Fruit fly (Drosophila melanogaster) whole organism, embryonic: ENCODE measurements around the gene CG18598.

Source experiments
- BEAF-32 ChIP-seq: fragments of 200-800 bp; sonication (Bioruptor generic); optimal IDR thresholded peaks from 3 replicates; lab custom pipeline; 2017; ENCODE audit warnings: missing biosample characterization, missing genetic modification characterization, mild to moderate bottlenecking, moderate library complexity, missing genetic modification reagents
- CG10366 ChIP-seq: fragments of 200-800 bp; sonication (Bioruptor generic); IDR thresholded peaks from 2 replicates; pipeline ENCODE4 v1.3.6; 2022; ENCODE audit warnings: missing biosample characterization, missing genetic modification characterization
- CG10959 ChIP-seq: fragments of 200-800 bp; sonication (Bioruptor generic); IDR thresholded peaks from 2 replicates; pipeline ENCODE4 v1.3.6; 2022; ENCODE audit warnings: missing biosample characterization, missing genetic modification characterization
- CG11723 ChIP-seq: fragments of 200-800 bp; sonication (Bioruptor generic); optimal IDR thresholded peaks from 2 replicates; lab custom pipeline; 2017; ENCODE audit warnings: missing biosample characterization, mild to moderate bottlenecking, missing genetic modification characterization
- CG12071 ChIP-seq: fragments of 200-800 bp; sonication (Bioruptor generic); optimal IDR thresholded peaks from 3 replicates; lab custom pipeline; 2018; ENCODE audit warnings: missing biosample characterization, mild to moderate bottlenecking, missing genetic modification characterization
- CG12219 ChIP-seq: fragments of 200-800 bp; sonication (Bioruptor generic); optimal IDR thresholded peaks from 3 replicates; lab custom pipeline; 2018; ENCODE audit warnings: missing biosample characterization, mild to moderate bottlenecking, missing genetic modification characterization
- CG12659 ChIP-seq: fragments of 200-800 bp; sonication (Bioruptor generic); optimal IDR thresholded peaks from 3 replicates; lab custom pipeline; 2017; ENCODE audit warnings: mild to moderate bottlenecking, missing biosample characterization, missing genetic modification reagents, missing genetic modification characterization
- CG17829 ChIP-seq: fragments of 200-800 bp; optimal IDR thresholded peaks from 2 replicates; lab custom pipeline; 2019; ENCODE audit warnings: missing biosample characterization, mild to moderate bottlenecking, missing genetic modification characterization, moderate library complexity
- CG17912 ChIP-seq: fragments of 200-800 bp; sonication (Bioruptor generic); optimal IDR thresholded peaks from 2 replicates; lab custom pipeline; 2018; ENCODE audit warnings: missing biosample characterization, mild to moderate bottlenecking, missing genetic modification characterization
- CG1792 ChIP-seq: fragments of 200-800 bp; sonication (Bioruptor generic); optimal IDR thresholded peaks from 2 replicates; lab custom pipeline; 2016; ENCODE audit warnings: missing biosample characterization, missing genetic modification characterization
- CG2202 ChIP-seq: fragments of 200-800 bp; sonication (Bioruptor generic); optimal IDR thresholded peaks from 2 replicates; lab custom pipeline; 2018; ENCODE audit warnings: missing biosample characterization, mild to moderate bottlenecking, missing genetic modification characterization
- CG2678 ChIP-seq: fragments of 200-800 bp; sonication (Bioruptor generic); optimal IDR thresholded peaks from 3 replicates; lab custom pipeline; 2019; ENCODE audit warnings: missing biosample characterization, mild to moderate bottlenecking, missing genetic modification characterization, moderate library complexity
- CG2712 ChIP-seq: fragments of 200-800 bp; optimal IDR thresholded peaks from 3 replicates; lab custom pipeline; 2019; ENCODE audit warnings: missing biosample characterization, mild to moderate bottlenecking, missing genetic modification characterization, moderate library complexity
- CG31388 ChIP-seq: fragments of 200-800 bp; sonication (Bioruptor generic); optimal IDR thresholded peaks from 2 replicates; lab custom pipeline; 2016; ENCODE audit warnings: missing biosample characterization, missing genetic modification characterization
- CG33557 ChIP-seq: fragments of 200-800 bp; sonication (Bioruptor generic); optimal IDR thresholded peaks from 2 replicates; lab custom pipeline; 2019; ENCODE audit warnings: missing biosample characterization, mild to moderate bottlenecking, missing genetic modification characterization, moderate library complexity
- CG6272 ChIP-seq: fragments of 200-800 bp; sonication (Bioruptor generic); IDR thresholded peaks from 2 replicates; pipeline ENCODE4 v1.3.6; 2022; ENCODE audit warnings: missing biosample characterization, missing genetic modification characterization
- CG6854 ChIP-seq: fragments of 200-800 bp; sonication (Bioruptor generic); optimal IDR thresholded peaks from 3 replicates; lab custom pipeline; 2017; ENCODE audit warnings: missing biosample characterization, mild to moderate bottlenecking, missing genetic modification characterization
- CG7556 ChIP-seq: fragments of 200-800 bp; sonication (Bioruptor generic); optimal IDR thresholded peaks from 2 replicates; lab custom pipeline; 2017; ENCODE audit warnings: missing biosample characterization, mild to moderate bottlenecking, missing genetic modification characterization
- CG7928 ChIP-seq: fragments of 200-800 bp; sonication (Bioruptor generic); optimal IDR thresholded peaks from 2 replicates; lab custom pipeline; 2017; ENCODE audit warnings: missing biosample characterization, mild to moderate bottlenecking, missing genetic modification characterization
- CG8924 ChIP-seq: fragments of 200-800 bp; optimal IDR thresholded peaks from 3 replicates; lab custom pipeline; 2019; ENCODE audit warnings: missing biosample characterization, mild to moderate bottlenecking, missing genetic modification characterization, moderate library complexity
- Chrac-16 ChIP-seq: fragments of 200-800 bp; sonication (Bioruptor generic); optimal IDR thresholded peaks from 3 replicates; lab custom pipeline; 2016; ENCODE audit warnings: missing biosample characterization, missing genetic modification characterization
- Dll ChIP-seq: fragments of 200-800 bp; sonication (Bioruptor generic); IDR thresholded peaks from 4 replicates; pipeline ENCODE4 v1.3.6; 2022; ENCODE audit warnings: missing biosample characterization, missing genetic modification characterization; ENCODE audit not compliant: partially characterized antibody
- Dref ChIP-seq: fragments of 200-800 bp; sonication (Bioruptor generic); IDR thresholded peaks from 2 replicates; pipeline ENCODE4 v1.3.6; 2022; ENCODE audit warnings: missing biosample characterization, missing genetic modification characterization
- Ets65A ChIP-seq: fragments of 200-800 bp; sonication (Bioruptor generic); peaks from one replicate; lab custom pipeline; 2016; ENCODE audit warnings: missing biosample characterization, missing genetic modification characterization
- Lhr ChIP-seq: fragments of 200-800 bp; sonication (Bioruptor generic); optimal IDR thresholded peaks from 3 replicates; lab custom pipeline; 2017; ENCODE audit warnings: mild to moderate bottlenecking, missing biosample characterization, missing genetic modification reagents, missing genetic modification characterization
- Lpt ChIP-seq: fragments of >200 bp; optimal IDR thresholded peaks from 2 replicates; lab custom pipeline; 2018; ENCODE audit warnings: missing biosample characterization, missing genetic modification characterization
- NC2β ChIP-seq: fragments of 200-800 bp; sonication (Bioruptor generic); optimal IDR thresholded peaks from 2 replicates; lab custom pipeline; 2016; ENCODE audit warnings: missing biosample characterization, missing genetic modification characterization
- Rx ChIP-seq: fragments of 200-800 bp; sonication (Bioruptor generic); IDR thresholded peaks from 2 replicates; pipeline ENCODE4 v1.3.6; 2022; ENCODE audit warnings: missing biosample characterization, missing genetic modification characterization
- Side ChIP-seq: fragments of 200-800 bp; sonication (Bioruptor generic); optimal IDR thresholded peaks from 2 replicates; lab custom pipeline; 2016; ENCODE audit warnings: missing biosample characterization, missing genetic modification characterization
- Usf ChIP-seq: fragments of 200-800 bp; sonication (Bioruptor generic); optimal IDR thresholded peaks from 2 replicates; lab custom pipeline; 2017; ENCODE audit warnings: missing genotype, missing biosample characterization, missing genetic modification characterization
- Xbp1 ChIP-seq: fragments of 200-800 bp; sonication (Bioruptor generic); optimal IDR thresholded peaks from 3 replicates; lab custom pipeline; 2016; ENCODE audit warnings: missing biosample characterization, mild to moderate bottlenecking, missing genetic modification characterization
- bbx ChIP-seq: fragments of 200-800 bp; sonication (Bioruptor generic); IDR thresholded peaks from 2 replicates; pipeline ENCODE4 v1.3.6; 2022; ENCODE audit warnings: missing biosample characterization, missing genetic modification characterization; ENCODE audit not compliant: partially characterized antibody
- bcd ChIP-seq: fragments of 200-800 bp; sonication (Bioruptor generic); optimal IDR thresholded peaks from 2 replicates; lab custom pipeline; 2017; ENCODE audit warnings: missing biosample characterization, mild to moderate bottlenecking, missing genetic modification characterization
- chm ChIP-seq: fragments of 200-800 bp; sonication (Bioruptor generic); IDR thresholded peaks from 2 replicates; pipeline ENCODE4 v1.3.6; 2022; ENCODE audit warnings: missing biosample characterization, missing genetic modification characterization
- dmrt11E ChIP-seq: fragments of 200-800 bp; sonication (Bioruptor generic); optimal IDR thresholded peaks from 3 replicates; lab custom pipeline; 2018; ENCODE audit warnings: missing biosample characterization, mild to moderate bottlenecking, missing genetic modification characterization, moderate library complexity
- emc ChIP-seq: fragments of 200-800 bp; sonication (Bioruptor generic); optimal IDR thresholded peaks from 2 replicates; lab custom pipeline; 2016; ENCODE audit warnings: missing biosample characterization, missing genetic modification characterization
- eve ChIP-seq, 2 experiments: fragments of >200 bp; optimal IDR thresholded peaks; 2 replicates each; lab custom pipeline; 2017; ENCODE audit warnings: missing biosample characterization in 2 of 2, missing genetic modification characterization in 2 of 2
- grau ChIP-seq: fragments of 200-800 bp; optimal IDR thresholded peaks from 3 replicates; lab custom pipeline; 2019; ENCODE audit warnings: missing biosample characterization, mild to moderate bottlenecking, missing genetic modification characterization, moderate library complexity
- inv ChIP-seq: fragments of 200-800 bp; sonication (Bioruptor generic); IDR thresholded peaks from 2 replicates; pipeline ENCODE4 v1.3.6; 2022; ENCODE audit warnings: missing biosample characterization, missing genetic modification characterization; ENCODE audit not compliant: partially characterized antibody
- lola ChIP-seq, 3 experiments: fragments of >200 bp in 2 of 3; fragments of 200-800 bp in 1 of 3; sonication (Bioruptor generic) in 1 of 3; optimal IDR thresholded peaks; 2 replicates each; lab custom pipeline; 2017 to 2019; ENCODE audit warnings: missing biosample characterization in 3 of 3, missing genetic modification characterization in 3 of 3, mild to moderate bottlenecking in 1 of 3, moderate library complexity in 1 of 3
- oc ChIP-seq: fragments of 200-800 bp; sonication (Bioruptor generic); optimal IDR thresholded peaks from 2 replicates; lab custom pipeline; 2018; ENCODE audit warnings: missing biosample characterization, mild to moderate bottlenecking, missing genetic modification characterization, moderate library complexity
- odd ChIP-seq: fragments of 200-800 bp; sonication (Bioruptor generic); optimal IDR thresholded peaks from 2 replicates; lab custom pipeline; 2017; ENCODE audit warnings: missing biosample characterization, mild to moderate bottlenecking, missing genetic modification characterization
- peb ChIP-seq: fragments of 200-800 bp; sonication (Bioruptor generic); IDR thresholded peaks from 2 replicates; pipeline ENCODE4 v1.3.6; 2022; ENCODE audit warnings: missing biosample characterization, missing genetic modification characterization
- sisA ChIP-seq: fragments of 200-800 bp; sonication (Bioruptor generic); IDR thresholded peaks from 2 replicates; pipeline ENCODE4 v1.3.6; 2022; ENCODE audit warnings: missing biosample characterization, missing genetic modification characterization
- sna ChIP-seq: fragments of 200-800 bp; sonication (Bioruptor generic); IDR thresholded peaks from 2 replicates; pipeline ENCODE4 v1.3.6; 2022; ENCODE audit warnings: missing biosample characterization, missing genetic modification characterization; ENCODE audit not compliant: partially characterized antibody
- stwl ChIP-seq: fragments of 200-800 bp; sonication (Bioruptor generic); optimal IDR thresholded peaks from 3 replicates; lab custom pipeline; 2018; ENCODE audit warnings: missing biosample characterization, mild to moderate bottlenecking, missing genetic modification characterization, moderate library complexity
- sug ChIP-seq: fragments of 200-800 bp; optimal IDR thresholded peaks from 2 replicates; lab custom pipeline; 2019; ENCODE audit warnings: missing biosample characterization, mild to moderate bottlenecking, missing genetic modification characterization, moderate library complexity
- tio ChIP-seq: fragments of 200-800 bp; sonication (Bioruptor generic); optimal IDR thresholded peaks from 2 replicates; lab custom pipeline; 2017; ENCODE audit warnings: missing biosample characterization, missing genetic modification characterization, inconsistent platforms
- trh ChIP-seq: fragments of 200-800 bp; sonication (Bioruptor generic); optimal IDR thresholded peaks from 2 replicates; lab custom pipeline; 2016; ENCODE audit warnings: missing biosample characterization, missing genetic modification characterization
- ttk ChIP-seq: fragments of 200-800 bp; sonication (Bioruptor generic); IDR thresholded peaks from 2 replicates; pipeline ENCODE4 v2.1.2; 2022; ENCODE audit warnings: missing biosample characterization, missing genetic modification characterization
- twi ChIP-seq: fragments of 200-800 bp; optimal IDR thresholded peaks from 2 replicates; lab custom pipeline; 2019; ENCODE audit warnings: missing biosample characterization, mild to moderate bottlenecking, missing genetic modification characterization, moderate library complexity

CG18598 gene

dm6 chr3R:18223434-18223833, 27.5 kb upstream of the CG18598 start, which contains the start of the genes mTerf5 and Non3 (continued):
- peak; percentile 80 for TF ChIP-seq CG2712 (tag; lab: Kevin White, UChicago)
- TF ChIP-seq CG6272 (GFP tag; lab: Robert Waterston, UW): peak; percentile 62
- TF ChIP-seq stwl (tag; lab: Kevin White, UChicago): peak; percentile 67
- TF ChIP-seq BEAF-32 (GFP tag; lab: Kevin White, UChicago): peak; percentile 81
- TF ChIP-seq CG8924 (tag; lab: Kevin White, UChicago): peak; percentile 75
- TF ChIP-seq CG1792 (GFP tag; lab: Kevin White, UChicago): no peak
- TF ChIP-seq Xbp1 (GFP tag; lab: Kevin White, UChicago): peak; percentile 75
- TF ChIP-seq dmrt11E (tag; lab: Kevin White, UChicago): peak; percentile 65
- TF ChIP-seq Lpt: no peak
- peak; percentile 62 for TF ChIP-seq sug (tag; lab: Kevin White, UChicago)
- no peak for TF ChIP-seq NC2β
- peak; percentile 27; the same call in 1 of the 2 replicates for TF ChIP-seq CG10366 (GFP tag; lab: Robert Waterston, UW)
- TF ChIP-seq CG7928 (GFP tag; lab: Kevin White, UChicago): no peak
- no peak for TF ChIP-seq Side (GFP tag; lab: Kevin White, UChicago)
- TF ChIP-seq emc (GFP tag; lab: Kevin White, UChicago): no peak
- TF ChIP-seq bcd: peak; percentile 44
- peak; percentile 67 for TF ChIP-seq CG2678 (tag; lab: Kevin White, UChicago)
- TF ChIP-seq CG6854 (GFP tag; lab: Kevin White, UChicago): no peak
- peak; percentile 75 for TF ChIP-seq CG12659 (GFP tag; lab: Kevin White, UChicago)
- TF ChIP-seq eve (GFP tag; optimal IDR thresholded peaks at IDR 0.05; lab: Kevin White, UChicago): no peak
- TF ChIP-seq Ets65A (GFP tag; lab: Kevin White, UChicago): peak; percentile 83
- TF ChIP-seq CG10959 (GFP tag; lab: Robert Waterston, UW): no peak
- TF ChIP-seq bbx (GFP tag; lab: Robert Waterston, UW): peak; percentile 72; the same call in 1 of the 2 replicates
- TF ChIP-seq CG33557 (GFP tag; lab: Kevin White, UChicago): peak; percentile 47
- TF ChIP-seq odd (GFP tag; lab: Kevin White, UChicago): peak; percentile 33
- TF ChIP-seq Dref: peak; percentile 77
- TF ChIP-seq Chrac-16 (GFP tag; lab: Kevin White, UChicago): peak; percentile 46
- peak; percentile 10 for TF ChIP-seq CG31388
- TF ChIP-seq CG17829 (tag; lab: Kevin White, UChicago): peak; percentile 76
- TF ChIP-seq grau (tag; lab: Kevin White, UChicago): peak; percentile 66
- TF ChIP-seq sisA (GFP tag; lab: Robert Waterston, UW): peak; percentile 29; the same call in 1 of the 2 replicates
- TF ChIP-seq twi: peak; percentile 40
- TF ChIP-seq chm (GFP tag; lab: Robert Waterston, UW): no peak
- TF ChIP-seq Rx (GFP tag; lab: Robert Waterston, UW): no peak
- no peak for TF ChIP-seq CG12071 (GFP tag; lab: Kevin White, UChicago)
- TF ChIP-seq CG17912 (GFP tag; lab: Kevin White, UChicago): peak; percentile 22
- peak; percentile 15 for TF ChIP-seq Lhr (GFP tag; lab: Kevin White, UChicago)
- TF ChIP-seq CG12219 (GFP tag; lab: Kevin White, UChicago): no peak
- peak; percentile 95 for TF ChIP-seq Dll (GFP tag; lab: Robert Waterston, UW)
- peak; percentile 20 for TF ChIP-seq CG7556 (GFP tag; lab: Kevin White, UChicago)
- TF ChIP-seq ttk (GFP tag; lab: Robert Waterston, UW): no peak
- TF ChIP-seq Usf (GFP tag; lab: Kevin White, UChicago): no peak
- peak in 1 of 3 experiments; percentile 61 for TF ChIP-seq lola (GFP tag; optimal IDR thresholded peaks at IDR 0.05; lab: Kevin White, UChicago)
- peak; percentile 85 for TF ChIP-seq inv (GFP tag; lab: Robert Waterston, UW)
- TF ChIP-seq peb (GFP tag; lab: Robert Waterston, UW): peak; percentile 17; the same call in 1 of the 2 replicates
- TF ChIP-seq CG11723 (GFP tag; lab: Kevin White, UChicago): peak; percentile 21
- TF ChIP-seq oc (tag; lab: Kevin White, UChicago): no peak
- TF ChIP-seq CG2202 (tag; lab: Kevin White, UChicago): peak; percentile 31
- TF ChIP-seq sna (GFP tag; lab: Robert Waterston, UW): peak; percentile 93
- no peak for TF ChIP-seq tio
- TF ChIP-seq trh (GFP tag; lab: Kevin White, UChicago): no peak
